Worm (Caenorhabditis elegans) whole organism, early embryonic: Measurements from ENCODE around the gene pcp-1.

Source experiments
- aly-1 ChIP-seq: sonication (generic microtip); optimal IDR thresholded peaks from 2 replicates; lab custom pipeline; 2016; ENCODE audit warnings: missing genetic modification characterization, missing compliant biosample characterization
- ama-1 ChIP-seq: fragments of 150-350 bp; optimal IDR thresholded peaks from 2 replicates; lab custom pipeline; 2014
- scrt-1 ChIP-seq: fragments of 200-800 bp; sonication (Bioruptor generic); IDR thresholded peaks from 2 replicates; pipeline ENCODE4 v1.3.6; 2022; ENCODE audit warnings: missing genetic modification characterization, missing compliant biosample characterization
- tbx-37 ChIP-seq: fragments of 200-800 bp; sonication (Bioruptor generic); conservative IDR thresholded peaks from 2 replicates; pipeline ENCODE4 v1.3.6; 2022; ENCODE audit warnings: missing genetic modification reagents, missing genetic modification characterization, missing compliant biosample characterization

DNA sequence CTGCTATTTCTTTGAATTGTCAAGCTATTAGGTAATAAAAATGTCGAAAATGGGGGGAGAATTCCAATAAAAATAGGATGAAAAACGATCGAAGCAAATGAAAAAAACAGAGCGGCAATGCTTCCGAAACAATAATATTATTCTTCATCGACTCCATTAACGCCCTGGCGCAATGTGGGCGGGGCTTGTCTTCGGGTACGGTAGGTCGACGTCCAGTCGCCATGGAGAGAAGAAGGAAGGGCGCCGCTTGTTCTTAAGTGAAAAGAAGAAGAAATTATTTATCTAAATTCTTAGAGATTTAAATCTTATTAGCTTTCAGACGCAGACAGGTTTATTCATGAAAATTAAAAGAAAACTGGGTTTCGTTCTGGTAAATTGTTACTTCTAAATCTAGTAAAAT is 33.5 kb downstream of the pcp-1 start:
- TF ChIP-seq scrt-1 (GFP tag; lab: Robert Waterston, UW) (no peak), ama-1 (lab: Kevin White, UChicago) (no peak), aly-1 (tag; lab: Kevin White, UChicago) (no peak), tbx-37 (GFP tag; lab: Robert Waterston, UW) (no peak)
